Worm (Caenorhabditis elegans) whole organism, young adult: Measurements from ENCODE around the gene ZC449.5.

Experiments
- egl-18 ChIP-seq: fragments of 200-800 bp; sonication (Bioruptor generic); IDR thresholded peaks from 2 replicates; pipeline ENCODE4 v1.3.6; 2022; ENCODE audit warnings: missing genetic modification reagents, missing genetic modification characterization, missing compliant biosample characterization
- hmg-20 ChIP-seq: fragments of 200-800 bp; sonication (Bioruptor generic); IDR thresholded peaks from 2 replicates; pipeline ENCODE4 v1.3.6; 2022; ENCODE audit warnings: missing genetic modification reagents, missing genetic modification characterization, missing compliant biosample characterization
- mes-4 ChIP-seq: sonication (generic microtip); optimal IDR thresholded peaks from 2 replicates; lab custom pipeline; 2016; ENCODE audit warnings: missing genotype, missing genetic modification characterization, missing compliant biosample characterization
- rec-8 ChIP-seq, 2 experiments: sonication (generic microtip); optimal IDR thresholded peaks; 2 replicates each; lab custom pipeline; 2016; ENCODE audit warnings: mild to moderate bottlenecking in 2 of 2, missing genetic modification characterization in 2 of 2, missing genetic modification reagents in 2 of 2, missing genotype in 2 of 2, missing biosample characterization in 1 of 2, missing compliant biosample characterization in 1 of 2, moderate library complexity in 1 of 2

ce11 chrX:5037673-5038072, at the start of gene ZC449.5:
- no peak for TF ChIP-seq mes-4 (tag; lab: Kevin White, UChicago)
- no peak for TF ChIP-seq hmg-20
- TF ChIP-seq rec-8 (tag; optimal IDR thresholded peaks at IDR 0.05; lab: Kevin White, UChicago) = no peak
- no peak for TF ChIP-seq egl-18 (GFP tag; lab: Robert Waterston, UW)
